Worm (Caenorhabditis elegans): Measurements from ENCODE around the gene srv-27.
"Not testable (repeated sequence)": the region's sequence is repeated elsewhere in the genome, so short reads cannot be mapped to it uniquely, and the experiment has no call there.

Gene srv-27

ce11 chrIV:6254635-6255034 is 43.5 kb downstream of the srv-27 start, which contains the start of gene T13A10.64:
Gene T13A10.64 (plus strand): TSS chrIV:6254935.
- TF ChIP-seq blmp-1 (tag; optimal IDR thresholded peaks at IDR 0.05; ENCODE audit: insufficient read depth) (no peak), nhr-237 (tag; optimal IDR thresholded peaks at IDR 0.05) (no peak), F13H6.1 (tag; optimal IDR thresholded peaks at IDR 0.05) (no peak), nhr-11 (tag; optimal IDR thresholded peaks at IDR 0.05) (no peak), lin-11 (tag; optimal IDR thresholded peaks at IDR 0.05) (no peak), nhr-6 (tag; optimal IDR thresholded peaks at IDR 0.05) (no peak), ztf-1 (GFP tag; conservative IDR thresholded peaks at IDR 0.05) (no peak), aly-2 (tag; optimal IDR thresholded peaks at IDR 0.05) (no peak)

- TF ChIP-seq F13H6.1, lin-39, unc-39 (tag; optimal IDR thresholded peaks at IDR 0.05): not testable (repeated sequence)
These were observed 45.2 kb downstream of the srv-27 start, which contains the start of gene T13A10.2 for ce11 chrIV:6253000-6253399. Gene T13A10.2 (plus strand): TSS chrIV:6253300.

DNA sequence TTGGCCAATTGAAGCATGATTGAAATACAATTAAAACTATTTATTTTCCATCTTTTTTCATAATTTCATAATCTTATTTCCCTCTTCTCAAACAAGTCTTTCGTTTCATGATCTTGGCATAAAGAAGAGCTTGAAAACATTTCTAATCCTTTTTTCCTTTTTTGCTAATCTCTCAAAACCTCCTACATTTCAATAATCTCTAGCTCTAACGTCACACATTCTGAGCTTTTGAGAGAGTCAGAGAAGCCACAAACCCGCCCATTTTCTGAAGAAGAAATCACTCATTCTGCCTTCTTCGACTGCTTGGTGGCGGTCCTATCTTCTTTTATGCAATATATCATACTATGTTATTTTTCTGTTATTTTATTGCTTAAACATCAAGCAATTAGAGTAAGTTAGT is 48.6 kb downstream of the srv-27 start, which contains the start of gene F58F9.1:
Gene F58F9.1, plus strand, starts transcription at position 251 of the 400 bp plus-strand sequence.
- TF ChIP-seq R02D3.7 (tag; optimal IDR thresholded peaks at IDR 0.05): no peak
- TF ChIP-seq sma-9 (GFP tag; optimal IDR thresholded peaks at IDR 0.05): no peak
- no peak for TF ChIP-seq sma-9 (tag; optimal IDR thresholded peaks at IDR 0.05)
- peak; percentile 24 for TF ChIP-seq C34F6.9 (tag; optimal IDR thresholded peaks at IDR 0.05)
- no peak for TF ChIP-seq ztf-11 (tag; optimal IDR thresholded peaks at IDR 0.05)
- TF ChIP-seq ceh-82 (tag; optimal IDR thresholded peaks at IDR 0.05): no peak
- no peak for TF ChIP-seq zag-1 (tag; optimal IDR thresholded peaks at IDR 0.05)
- TF ChIP-seq mab-5 (tag; optimal IDR thresholded peaks at IDR 0.05): peak; percentile 36
- peak in 1 of 2 experiments; percentile 37 for TF ChIP-seq lsy-2 (tag; optimal IDR thresholded peaks at IDR 0.05)
- peak; percentile 79 for TF ChIP-seq unc-55 (GFP tag; optimal IDR thresholded peaks at IDR 0.05)
- TF ChIP-seq nhr-11 (tag; optimal IDR thresholded peaks at IDR 0.05): no peak
- TF ChIP-seq nhr-77 (tag; optimal IDR thresholded peaks at IDR 0.05): no peak
- no peak for TF ChIP-seq snpc-4 (tag; optimal IDR thresholded peaks at IDR 0.05)

DNA sequence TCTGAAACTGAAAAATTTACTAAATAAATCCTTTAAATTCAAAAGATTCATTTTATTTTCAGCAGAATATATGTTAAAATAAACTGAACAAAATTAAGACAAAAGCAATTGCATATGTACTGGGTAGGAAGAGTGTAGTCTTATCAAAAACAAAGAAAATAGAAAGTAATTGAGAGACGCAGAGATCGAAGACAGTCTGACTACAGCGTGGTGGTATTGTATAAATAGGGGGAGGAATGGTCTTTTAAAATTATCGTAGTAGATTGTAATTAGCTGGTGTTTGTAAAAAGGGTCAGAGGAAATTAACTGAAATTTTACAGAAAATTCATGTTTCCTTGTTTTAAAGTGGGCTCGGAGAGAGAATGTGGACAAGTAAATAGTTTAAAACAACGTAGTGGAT is 49.7 kb downstream of the srv-27 start, which contains the start of gene acox-3:
Gene acox-3, minus strand, starts transcription at position 7 of the 400 bp plus-strand sequence.
- TF ChIP-seq blmp-1 (tag; optimal IDR thresholded peaks at IDR 0.05; ENCODE audit: insufficient read depth) (peak; percentile 28), nhr-25 (tag; optimal IDR thresholded peaks at IDR 0.05) (no peak), skn-1 (tag; optimal IDR thresholded peaks at IDR 0.05) (no peak), fos-1 (tag; optimal IDR thresholded peaks at IDR 0.05) (peak; percentile 56), gmeb-1 (tag; optimal IDR thresholded peaks at IDR 0.05) (peak; percentile 58), nhr-77 (tag; optimal IDR thresholded peaks at IDR 0.05) (no peak), elt-3 (tag; optimal IDR thresholded peaks at IDR 0.05) (no peak), ztf-1 (GFP tag; conservative IDR thresholded peaks at IDR 0.05) (no peak), crh-2 (tag; optimal IDR thresholded peaks at IDR 0.05) (peak; percentile 24), unc-55 (GFP tag; optimal IDR thresholded peaks at IDR 0.05) (no peak), sma-9 (GFP tag; optimal IDR thresholded peaks at IDR 0.05) (peak; percentile 82), sma-9 (tag; optimal IDR thresholded peaks at IDR 0.05) (no peak)
